Worm (Caenorhabditis elegans): ENCODE results near the gene nhr-1.

Gene nhr-1

DNA sequence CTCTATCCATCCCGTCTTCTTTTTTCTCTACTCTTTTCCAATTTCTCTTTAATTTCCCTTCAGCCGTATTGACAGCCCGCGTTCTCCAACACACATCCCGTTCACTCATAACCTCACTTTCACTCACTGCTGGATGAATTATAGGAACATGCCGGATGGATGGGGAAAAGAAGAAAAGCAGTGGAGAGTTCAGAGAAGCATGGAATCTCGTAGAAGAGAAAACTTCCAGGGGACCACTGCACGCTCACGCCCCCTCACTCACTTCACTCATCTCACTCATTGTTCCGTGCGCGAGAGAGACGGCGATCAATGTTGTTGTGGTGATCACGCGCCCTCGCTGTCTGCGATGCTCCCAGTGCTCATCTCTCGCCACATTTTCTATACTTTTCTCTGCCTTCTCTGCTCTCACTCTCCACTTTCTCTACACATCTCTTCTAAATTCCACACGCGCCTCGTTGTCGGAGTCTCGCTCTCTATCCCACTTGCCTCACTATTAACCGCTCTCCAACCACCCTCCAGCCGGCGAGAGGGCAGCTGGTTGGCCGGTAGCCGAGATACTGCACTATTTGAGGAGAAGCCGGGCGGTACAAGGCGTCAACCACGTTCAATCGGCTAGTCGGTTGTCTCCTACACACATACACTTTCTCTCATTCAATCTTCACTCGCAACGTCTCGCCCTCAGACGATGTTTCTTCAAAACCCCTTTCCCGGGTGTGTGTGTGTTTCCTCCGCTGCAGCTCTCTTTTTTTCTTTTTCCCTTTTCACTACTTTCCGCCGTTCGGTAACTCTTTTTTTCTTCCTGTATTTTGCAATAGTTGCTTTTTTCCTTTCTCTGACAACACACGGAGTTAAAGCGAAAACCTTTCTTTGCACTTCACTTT, 33.9 kb upstream of the nhr-1 start (continued):
- TF ChIP-seq daf-12 (tag; optimal IDR thresholded peaks at IDR 0.05) (no peak), Y75B8A.6 (GFP tag; IDR thresholded peaks at IDR 0.05) (no peak), mdl-1 (tag; optimal IDR thresholded peaks at IDR 0.05) (peak; percentile 80 to 90), nhr-102 (tag; optimal IDR thresholded peaks at IDR 0.05) (peak; percentile 74), dmd-8 (GFP tag; IDR thresholded peaks at IDR 0.05) (no peak), T26A8.4 (GFP tag; IDR thresholded peaks at IDR 0.05) (peak; percentile 81), ceh-62 (tag; optimal IDR thresholded peaks at IDR 0.05) (no peak), hmg-1.1 (GFP tag; IDR thresholded peaks at IDR 0.05) (peak; percentile 93), duxl-1 (tag; optimal IDR thresholded peaks at IDR 0.05; ENCODE audit: poor library complexity) (peak; percentile 21), ceh-20 (GFP tag; IDR thresholded peaks at IDR 0.05) (peak; percentile 79), lin-39 (tag; optimal IDR thresholded peaks at IDR 0.05) (no peak), mxl-2 (GFP tag; conservative IDR thresholded peaks at IDR 0.05) (no peak), nhr-6 (tag; optimal IDR thresholded peaks at IDR 0.05) (peak; percentile 7), ceh-28 (tag; optimal IDR thresholded peaks at IDR 0.05) (peak; percentile 66), sdz-12 (GFP tag; optimal IDR thresholded peaks at IDR 0.05) (no peak), pqm-1 (tag; optimal IDR thresholded peaks at IDR 0.05) (peak; percentile 4), daf-19 (GFP tag; conservative IDR thresholded peaks at IDR 0.05) (no peak; the same call in 1 of the 2 replicates), daf-8 (GFP tag; IDR thresholded peaks at IDR 0.05) (no peak), ceh-82 (tag; optimal IDR thresholded peaks at IDR 0.05) (no peak), ces-1 (GFP tag; optimal IDR thresholded peaks at IDR 0.05) (peak; percentile 83), F26F4.8 (GFP tag; conservative IDR thresholded peaks at IDR 0.05) (no peak), aha-1 (tag) (peak; percentile 99), lir-3 (tag; optimal IDR thresholded peaks at IDR 0.05) (no peak), T20F7.1 (GFP tag; optimal IDR thresholded peaks at IDR 0.05) (peak; percentile 62), nhr-25 (tag; optimal IDR thresholded peaks at IDR 0.05; ENCODE audit: borderline replicate concordance, insufficient read depth) (no peak), snpc-4 (tag; optimal IDR thresholded peaks at IDR 0.05) (no peak), unc-130 (GFP tag; optimal IDR thresholded peaks at IDR 0.05) (no peak), madf-9 (GFP tag; conservative IDR thresholded peaks at IDR 0.05) (no peak; the same call in 1 of the 2 replicates), dve-1 (tag; optimal IDR thresholded peaks at IDR 0.05; ENCODE audit: insufficient read depth) (peak; percentile 83), zfp-3 (GFP tag; conservative IDR thresholded peaks at IDR 0.05) (no peak), vab-7 (GFP tag; IDR thresholded peaks at IDR 0.05) (peak; percentile 52; the same call in 1 of the 2 replicates), daf-16 (GFP tag; optimal IDR thresholded peaks at IDR 0.05) (peak; percentile 54 to 93), daf-16 (tag; optimal IDR thresholded peaks at IDR 0.05) (peak; percentile 78), lin-29 (GFP tag; IDR thresholded peaks at IDR 0.05) (no peak), dmd-9 (GFP tag; IDR thresholded peaks at IDR 0.05) (no peak), mep-1 (tag; optimal IDR thresholded peaks at IDR 0.05) (peak; percentile 87), unc-39 (tag; optimal IDR thresholded peaks at IDR 0.05) (no peak), nhr-41 (GFP tag; IDR thresholded peaks at IDR 0.05) (no peak; the same call in 1 of the 2 replicates), lin-38 (GFP tag; IDR thresholded peaks at IDR 0.05) (peak; percentile 41), Y48G9A.11 (GFP tag; IDR thresholded peaks at IDR 0.05) (no peak), skn-1 (tag; optimal IDR thresholded peaks at IDR 0.05) (no peak), spr-3 (GFP tag; optimal IDR thresholded peaks at IDR 0.05) (peak; percentile 29), lin-15B (tag; optimal IDR thresholded peaks at IDR 0.05) (no peak), zag-1 (tag; optimal IDR thresholded peaks at IDR 0.05) (peak; percentile 14), egl-27 (tag; optimal IDR thresholded peaks at IDR 0.05) (peak; percentile 45), lsy-2 (tag; optimal IDR thresholded peaks at IDR 0.05) (peak; percentile 67 to 82), ztf-7 (tag; optimal IDR thresholded peaks at IDR 0.05) (peak; percentile 58), ztf-11 (tag; optimal IDR thresholded peaks at IDR 0.05) (no peak), nhr-42 (GFP tag; IDR thresholded peaks at IDR 0.05) (no peak), zip-11 (GFP tag; IDR thresholded peaks at IDR 0.05) (no peak)
